Worm (Caenorhabditis elegans) whole organism, L2 larva: ENCODE results near the gene clpf-1.

Experiments used
- aly-2 ChIP-seq: fragments of 150-350 bp; optimal IDR thresholded peaks from 2 replicates; lab custom pipeline; 2014; ENCODE audit warnings: missing biosample characterization, missing genetic modification characterization
- ama-1 ChIP-seq: fragments of 150-350 bp; optimal IDR thresholded peaks from 2 replicates; lab custom pipeline; 2018; ENCODE audit warnings: inconsistent platforms
- elt-3 ChIP-seq: sonication (generic microtip); optimal IDR thresholded peaks from 2 replicates; lab custom pipeline; 2017; ENCODE audit warnings: missing biosample characterization, missing genetic modification characterization
- lsy-2 ChIP-seq, 2 experiments: fragments of 150-350 bp in 1 of 2; sonication (generic microtip) in 1 of 2; optimal IDR thresholded peaks; 2 replicates each; lab custom pipeline; 2014 to 2017; ENCODE audit warnings: missing biosample characterization in 2 of 2, missing genetic modification characterization in 2 of 2
- nhr-6 ChIP-seq: fragments of 150-350 bp; optimal IDR thresholded peaks from 2 replicates; lab custom pipeline; 2014; ENCODE audit warnings: missing biosample characterization, missing genetic modification characterization
- snpc-4 ChIP-seq: fragments of 150-350 bp; optimal IDR thresholded peaks from 2 replicates; lab custom pipeline; 2014; ENCODE audit warnings: missing biosample characterization, missing genetic modification characterization

ce11 chrIII:3395112-3395511 is 2.4 kb upstream of the clpf-1 start:
- no peak for TF ChIP-seq nhr-6 (tag; lab: Kevin White, UChicago)
- TF ChIP-seq elt-3 (tag; lab: Kevin White, UChicago), result no peak
- no peak for TF ChIP-seq lsy-2 (tag; optimal IDR thresholded peaks at IDR 0.05; lab: Kevin White, UChicago)
- TF ChIP-seq aly-2 (tag; lab: Kevin White, UChicago), result no peak
- no peak for TF ChIP-seq ama-1
- no peak for TF ChIP-seq snpc-4 (tag; lab: Kevin White, UChicago)
